Worm (Caenorhabditis elegans): Measurements from ENCODE around the gene fars-3.

- TF ChIP-seq ets-7 (tag; optimal IDR thresholded peaks at IDR 0.05) (no peak), tra-4 (tag; optimal IDR thresholded peaks at IDR 0.05) (no peak), ama-1 (optimal IDR thresholded peaks at IDR 0.05) (no peak), tbx-37 (GFP tag; conservative IDR thresholded peaks at IDR 0.05) (no peak), hnd-1 (tag; optimal IDR thresholded peaks at IDR 0.05) (no peak)
Measured at ce11 chrII:8456094-8456493, 8.6 kb upstream of the fars-3 start, which contains the start of gene F22B5.6.
